Worm (Caenorhabditis elegans) whole organism, L2 larva: ENCODE data around the gene F21A3.4.

Experiments
- R02D3.7 ChIP-seq: fragments of 150-350 bp; optimal IDR thresholded peaks from 2 replicates; lab custom pipeline; 2014; ENCODE audit warnings: missing biosample characterization, missing genetic modification characterization
- ama-1 ChIP-seq: fragments of 150-350 bp; optimal IDR thresholded peaks from 2 replicates; lab custom pipeline; 2018; ENCODE audit warnings: inconsistent platforms
- ceh-16 ChIP-seq: fragments of 150-350 bp; optimal IDR thresholded peaks from 2 replicates; lab custom pipeline; 2014; ENCODE audit warnings: missing biosample characterization, missing genetic modification characterization
- egl-27 ChIP-seq: sonication (generic microtip); optimal IDR thresholded peaks from 3 replicates; lab custom pipeline; 2017; ENCODE audit warnings: missing biosample characterization, missing genetic modification reagents, missing genetic modification characterization
- gmeb-1 ChIP-seq: fragments of 150-350 bp; optimal IDR thresholded peaks from 2 replicates; lab custom pipeline; 2014; ENCODE audit warnings: missing biosample characterization, missing genetic modification characterization
- nhr-10 ChIP-seq: sonication (generic microtip); optimal IDR thresholded peaks from 2 replicates; lab custom pipeline; 2017; ENCODE audit warnings: missing biosample characterization, missing genetic modification characterization
- nhr-11 ChIP-seq: fragments of 150-350 bp; optimal IDR thresholded peaks from 2 replicates; lab custom pipeline; 2014; ENCODE audit warnings: missing biosample characterization, missing genetic modification characterization
- nhr-23 ChIP-seq: fragments of 150-350 bp; optimal IDR thresholded peaks from 2 replicates; lab custom pipeline; 2014; ENCODE audit warnings: missing biosample characterization, missing genetic modification reagents, missing genetic modification characterization
- nhr-237 ChIP-seq: fragments of 150-350 bp; optimal IDR thresholded peaks from 2 replicates; lab custom pipeline; 2014; ENCODE audit warnings: missing biosample characterization, missing genetic modification characterization
- unc-39 ChIP-seq: fragments of 150-350 bp; optimal IDR thresholded peaks from 2 replicates; lab custom pipeline; 2014; ENCODE audit warnings: missing biosample characterization, missing genetic modification characterization
- unc-55 ChIP-seq: fragments of 150-350 bp; sonication (generic microtip); optimal IDR thresholded peaks from 3 replicates; lab custom pipeline; 2014; ENCODE audit warnings: missing biosample characterization, missing genetic modification reagents, missing genetic modification characterization
- unc-62 ChIP-seq: fragments of 150-350 bp; optimal IDR thresholded peaks from 2 replicates; lab custom pipeline; 2014; ENCODE audit warnings: missing biosample characterization, missing genetic modification reagents, missing genetic modification characterization

ce11 chrV:15529069-15529468, 7.4 kb upstream of the F21A3.4 start, which contains the start of gene srh-276:
- TF ChIP-seq gmeb-1 (tag; lab: Kevin White, UChicago) (no peak), ama-1 (lab: Kevin White, UChicago) (no peak), unc-62 (GFP tag; lab: Kevin White, UChicago) (no peak), unc-39 (tag; lab: Kevin White, UChicago) (no peak), nhr-23 (no peak), R02D3.7 (no peak), nhr-11 (tag; lab: Kevin White, UChicago) (no peak), unc-55 (no peak), ceh-16 (no peak), nhr-10 (tag; lab: Kevin White, UChicago) (no peak), egl-27 (no peak), nhr-237 (tag; lab: Kevin White, UChicago) (no peak)
